Worm (Caenorhabditis elegans) whole organism, L3 larva: ENCODE measurements around the gene ZK1240.1.

Source experiments
- R02D3.7 ChIP-seq: fragments of 150-350 bp; optimal IDR thresholded peaks from 2 replicates; lab custom pipeline; 2014; ENCODE audit warnings: missing biosample characterization, missing genetic modification characterization
- ama-1 ChIP-seq: fragments of 150-350 bp; optimal IDR thresholded peaks from 2 replicates; lab custom pipeline; 2018
- ceh-16 ChIP-seq: sonication (generic microtip); optimal IDR thresholded peaks from 2 replicates; lab custom pipeline; 2017; ENCODE audit warnings: missing biosample characterization, missing genetic modification characterization
- ceh-28 ChIP-seq: fragments of 150-350 bp; optimal IDR thresholded peaks from 2 replicates; lab custom pipeline; 2014; ENCODE audit warnings: missing biosample characterization, missing genetic modification reagents, missing genetic modification characterization
- ceh-82 ChIP-seq: fragments of 150-350 bp; optimal IDR thresholded peaks from 2 replicates; lab custom pipeline; 2014; ENCODE audit warnings: missing biosample characterization, missing genetic modification characterization
- ceh-9 ChIP-seq: sonication (generic microtip); optimal IDR thresholded peaks from 2 replicates; lab custom pipeline; 2018; ENCODE audit warnings: missing biosample characterization, missing genetic modification characterization
- egl-5 ChIP-seq: fragments of 150-350 bp; optimal IDR thresholded peaks from 2 replicates; lab custom pipeline; 2017; ENCODE audit warnings: missing biosample characterization, missing genetic modification reagents, missing genetic modification characterization, inconsistent platforms
- elt-1 ChIP-seq: fragments of 150-350 bp; optimal IDR thresholded peaks from 2 replicates; lab custom pipeline; 2014; ENCODE audit warnings: missing biosample characterization, missing genetic modification characterization
- elt-2 ChIP-seq: sonication (generic microtip); optimal IDR thresholded peaks from 2 replicates; lab custom pipeline; 2016; ENCODE audit warnings: missing genetic modification reagents, mild to moderate bottlenecking, missing genetic modification characterization, missing compliant biosample characterization
- eor-1 ChIP-seq, 2 experiments: fragments of 150-350 bp; optimal IDR thresholded peaks; 2 replicates each; lab custom pipeline; 2014 to 2018; ENCODE audit warnings: missing biosample characterization in 2 of 2, missing genetic modification characterization in 2 of 2
- fkh-2 ChIP-seq: fragments of 150-350 bp; optimal IDR thresholded peaks from 2 replicates; lab custom pipeline; 2014; ENCODE audit warnings: missing biosample characterization, missing genetic modification reagents, missing genetic modification characterization
- fos-1 ChIP-seq: fragments of 150-350 bp; optimal IDR thresholded peaks from 2 replicates; lab custom pipeline; 2014; ENCODE audit warnings: missing biosample characterization, missing genetic modification characterization
- hmg-11 ChIP-seq: sonication (generic microtip); optimal IDR thresholded peaks from 2 replicates; lab custom pipeline; 2016; ENCODE audit warnings: missing genetic modification characterization, missing compliant biosample characterization
- lin-15B ChIP-seq: fragments of 150-350 bp; optimal IDR thresholded peaks from 2 replicates; lab custom pipeline; 2014; ENCODE audit warnings: missing biosample characterization, missing genetic modification characterization
- lin-39 ChIP-seq: fragments of 150-350 bp; optimal IDR thresholded peaks from 2 replicates; lab custom pipeline; 2018; ENCODE audit warnings: missing biosample characterization, missing genetic modification reagents, missing genetic modification characterization
- mdl-1 ChIP-seq: fragments of 150-350 bp; optimal IDR thresholded peaks from 2 replicates; lab custom pipeline; 2014; ENCODE audit warnings: missing biosample characterization, missing genetic modification characterization
- mml-1 ChIP-seq: fragments of 150-350 bp; sonication (generic microtip); optimal IDR thresholded peaks from 3 replicates; lab custom pipeline; 2014; ENCODE audit warnings: missing biosample characterization, missing genetic modification characterization
- nfya-1 ChIP-seq: sonication (generic microtip); optimal IDR thresholded peaks from 2 replicates; lab custom pipeline; 2017; ENCODE audit warnings: missing genetic modification characterization, mild to moderate bottlenecking, missing compliant biosample characterization, antibody characterized with exemption, moderate library complexity; ENCODE audit not compliant: insufficient read depth
- nhr-11 ChIP-seq: fragments of 150-350 bp; optimal IDR thresholded peaks from 2 replicates; lab custom pipeline; 2014; ENCODE audit warnings: missing biosample characterization, missing genetic modification characterization
- nhr-12 ChIP-seq: fragments of 150-350 bp; optimal IDR thresholded peaks from 2 replicates; lab custom pipeline; 2014; ENCODE audit warnings: missing biosample characterization, missing genetic modification characterization
- nhr-23 ChIP-seq: fragments of 150-350 bp; optimal IDR thresholded peaks from 2 replicates; lab custom pipeline; 2014; ENCODE audit warnings: missing biosample characterization, missing genetic modification reagents, missing genetic modification characterization
- nhr-25 ChIP-seq: sonication (generic microtip); optimal IDR thresholded peaks from 2 replicates; lab custom pipeline; 2017; ENCODE audit warnings: missing biosample characterization, missing genetic modification characterization
- nhr-28 ChIP-seq: fragments of 150-350 bp; optimal IDR thresholded peaks from 2 replicates; lab custom pipeline; 2014; ENCODE audit warnings: missing biosample characterization, missing genetic modification characterization
- nhr-43 ChIP-seq: sonication (generic microtip); optimal IDR thresholded peaks from 2 replicates; lab custom pipeline; 2016; ENCODE audit warnings: mild to moderate bottlenecking, missing genetic modification characterization, missing compliant biosample characterization; ENCODE audit not compliant: poor library complexity, severe bottlenecking
- nhr-67 ChIP-seq: fragments of 150-350 bp; optimal IDR thresholded peaks from 2 replicates; lab custom pipeline; 2014; ENCODE audit warnings: missing biosample characterization, missing genetic modification characterization
- nhr-76 ChIP-seq: fragments of 150-350 bp; sonication (generic microtip); optimal IDR thresholded peaks from 5 replicates; lab custom pipeline; 2014; ENCODE audit warnings: missing biosample characterization, missing genetic modification characterization
- nhr-77 ChIP-seq: fragments of 150-350 bp; optimal IDR thresholded peaks from 2 replicates; lab custom pipeline; 2014; ENCODE audit warnings: missing biosample characterization, missing genetic modification characterization
- pha-4 ChIP-seq: fragments of 150-350 bp; optimal IDR thresholded peaks from 2 replicates; lab custom pipeline; 2014; ENCODE audit warnings: missing biosample characterization, missing genetic modification reagents, missing genetic modification characterization
- pqm-1 ChIP-seq: fragments of 150-350 bp; optimal IDR thresholded peaks from 2 replicates; lab custom pipeline; 2017; ENCODE audit warnings: missing biosample characterization, missing genetic modification characterization, inconsistent platforms
- sea-2 ChIP-seq: fragments of 150-350 bp; sonication (generic microtip); optimal IDR thresholded peaks from 4 replicates; lab custom pipeline; 2014; ENCODE audit warnings: missing biosample characterization, missing genetic modification reagents, missing genetic modification characterization
- skn-1 ChIP-seq: fragments of 150-350 bp; optimal IDR thresholded peaks from 2 replicates; lab custom pipeline; 2014; ENCODE audit warnings: missing biosample characterization, missing genetic modification characterization
- snpc-4 ChIP-seq: fragments of 150-350 bp; optimal IDR thresholded peaks from 2 replicates; lab custom pipeline; 2014; ENCODE audit warnings: missing biosample characterization, missing genetic modification characterization
- tbx-2 ChIP-seq: sonication (generic microtip); optimal IDR thresholded peaks from 2 replicates; lab custom pipeline; 2016; ENCODE audit warnings: mild to moderate bottlenecking, missing genetic modification characterization, missing compliant biosample characterization
- unc-39 ChIP-seq: sonication (generic microtip); optimal IDR thresholded peaks from 4 replicates; lab custom pipeline; 2017; ENCODE audit warnings: missing biosample characterization, missing genetic modification characterization
- zag-1 ChIP-seq: fragments of 150-350 bp; optimal IDR thresholded peaks from 2 replicates; lab custom pipeline; 2014; ENCODE audit warnings: missing biosample characterization, missing genetic modification characterization
- ztf-4 ChIP-seq: fragments of 150-350 bp; optimal IDR thresholded peaks from 2 replicates; lab custom pipeline; 2014; ENCODE audit warnings: missing biosample characterization, missing genetic modification characterization

Gene ZK1240.1

ce11 chrII:2335572-2335971, 6.4 kb downstream of the ZK1240.1 start, which contains the start of gene F43C11.7:
F43C11.7 (plus strand) TSS chrII:2335897.
- no peak for TF ChIP-seq nhr-76 (tag; lab: Kevin White, UChicago)
- no peak for TF ChIP-seq snpc-4
- no peak for TF ChIP-seq nhr-28
- TF ChIP-seq R02D3.7 (tag; lab: Kevin White, UChicago), result no peak
- TF ChIP-seq pha-4 (tag; lab: Kevin White, UChicago), result peak; percentile 51
- TF ChIP-seq nhr-23 (tag; lab: Kevin White, UChicago), result no peak
- TF ChIP-seq nhr-43 (tag; lab: Kevin White, UChicago), result no peak
- TF ChIP-seq ceh-28 (tag; lab: Kevin White, UChicago), result no peak
- no peak for TF ChIP-seq fkh-2
- no peak for TF ChIP-seq lin-39 (tag; lab: Kevin White, UChicago)
- peak; percentile 87 for TF ChIP-seq elt-2 (tag; lab: Kevin White, UChicago)
- no peak for TF ChIP-seq lin-15B
- TF ChIP-seq ceh-82, result no peak
- TF ChIP-seq nhr-67, result no peak
- TF ChIP-seq pqm-1, result peak; percentile 49
- no peak for TF ChIP-seq zag-1 (tag; lab: Kevin White, UChicago)
- no peak for TF ChIP-seq unc-39
- no peak for TF ChIP-seq sea-2 (GFP tag; lab: Kevin White, UChicago)

DNA sequence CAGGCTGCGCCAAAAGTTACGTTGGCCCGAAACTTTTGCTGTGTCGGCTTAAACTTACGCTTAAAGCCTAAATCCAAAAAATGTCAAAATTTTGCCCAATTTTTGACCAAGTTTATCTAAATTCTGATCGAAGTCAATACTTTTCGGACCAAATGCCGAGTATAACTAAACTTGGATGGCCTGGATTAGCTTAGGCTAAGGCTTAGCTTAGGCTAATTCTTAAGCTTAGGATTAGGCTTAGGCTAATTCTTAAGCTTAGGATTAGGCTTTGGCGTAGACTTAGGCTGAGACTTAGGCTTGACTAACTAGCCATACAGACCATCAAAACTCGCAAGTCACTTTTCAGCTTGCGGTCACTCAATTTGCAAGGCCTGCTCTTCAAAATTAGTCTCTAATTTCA, 7.0 kb downstream of the ZK1240.1 start:
- TF ChIP-seq nhr-25 (tag; lab: Kevin White, UChicago) (no peak), ceh-82 (no peak), nhr-43 (tag; lab: Kevin White, UChicago) (no peak), nhr-77 (tag; lab: Kevin White, UChicago) (no peak), ceh-9 (tag; lab: Kevin White, UChicago) (no peak), ceh-28 (tag; lab: Kevin White, UChicago) (no peak), eor-1 (tag; optimal IDR thresholded peaks at IDR 0.05; lab: Kevin White, UChicago) (no peak), fos-1 (no peak), lin-39 (tag; lab: Kevin White, UChicago) (no peak), nhr-28 (no peak), hmg-11 (tag; lab: Kevin White, UChicago) (no peak), nhr-67 (no peak), ama-1 (lab: Kevin White, UChicago) (no peak), ztf-4 (tag; lab: Kevin White, UChicago) (no peak), nhr-11 (tag; lab: Kevin White, UChicago) (no peak), mdl-1 (tag; lab: Kevin White, UChicago) (no peak), egl-5 (no peak), tbx-2 (no peak), nfya-1 (no peak), pha-4 (tag; lab: Kevin White, UChicago) (no peak)

- TF ChIP-seq lin-15B (no peak), hmg-11 (tag; lab: Kevin White, UChicago) (peak; percentile 42), nhr-23 (tag; lab: Kevin White, UChicago) (no peak), elt-1 (no peak), ztf-4 (tag; lab: Kevin White, UChicago) (no peak), pqm-1 (no peak), pha-4 (tag; lab: Kevin White, UChicago) (no peak), elt-2 (tag; lab: Kevin White, UChicago) (peak; percentile 5), skn-1 (no peak), ceh-9 (tag; lab: Kevin White, UChicago) (no peak), nhr-43 (tag; lab: Kevin White, UChicago) (no peak), mml-1 (no peak), nfya-1 (peak; percentile 14), ceh-16 (tag; lab: Kevin White, UChicago) (peak; percentile 16)
These were observed 11.8 kb downstream of the ZK1240.1 start for ce11 chrII:2340974-2341373.

- TF ChIP-seq nhr-12 (tag; lab: Kevin White, UChicago), result no peak
- no peak for TF ChIP-seq pha-4 (tag; lab: Kevin White, UChicago)
- TF ChIP-seq nhr-28, result no peak
- no peak for TF ChIP-seq ceh-82
- no peak for TF ChIP-seq nhr-23 (tag; lab: Kevin White, UChicago)
These were observed 12.3 kb downstream of the ZK1240.1 start, which contains the start of gene enri-1 for ce11 chrII:2341515-2341914. enri-1 (minus strand) TSS chrII:2341615.
